Worm (Caenorhabditis elegans) whole organism, L4 larva: Measurements from ENCODE around the gene inf-1.

Source experiments
- F10B5.3 ChIP-seq: sonication (generic microtip); optimal IDR thresholded peaks from 2 replicates; lab custom pipeline; 2016; ENCODE audit warnings: mild to moderate bottlenecking, missing genetic modification characterization, missing compliant biosample characterization
- F37D6.2 ChIP-seq: sonication (generic microtip); optimal IDR thresholded peaks from 2 replicates; lab custom pipeline; 2016; ENCODE audit warnings: mild to moderate bottlenecking, missing genetic modification characterization, missing compliant biosample characterization
- T26A8.4 ChIP-seq: fragments of 200-800 bp; sonication (Bioruptor generic); IDR thresholded peaks from 2 replicates; pipeline ENCODE4 v1.3.6; 2022; ENCODE audit warnings: missing genetic modification characterization, missing compliant biosample characterization
- ZK546.5 ChIP-seq, 2 experiments: sonication (generic microtip); optimal IDR thresholded peaks; 2 replicates each; lab custom pipeline; 2017; ENCODE audit warnings: missing biosample characterization in 2 of 2, missing genetic modification characterization in 2 of 2
- aha-1 ChIP-seq: fragments of 150-350 bp; peaks from one replicate; lab custom pipeline; 2014; ENCODE audit warnings: missing biosample characterization, missing genetic modification characterization
- attf-4 ChIP-seq: sonication (generic microtip); optimal IDR thresholded peaks from 3 replicates; lab custom pipeline; 2017; ENCODE audit warnings: missing biosample characterization, missing genetic modification characterization
- ceh-20 ChIP-seq: fragments of 200-800 bp; sonication (Bioruptor generic); IDR thresholded peaks from 2 replicates; pipeline ENCODE4 v1.3.6; 2022; ENCODE audit warnings: missing genetic modification reagents, missing genetic modification characterization, missing compliant biosample characterization
- ceh-44 ChIP-seq: fragments of 200-800 bp; sonication (Bioruptor generic); IDR thresholded peaks from 2 replicates; pipeline ENCODE4 v1.3.6; 2022; ENCODE audit warnings: missing genetic modification reagents, missing genetic modification characterization, missing compliant biosample characterization
- ceh-82 ChIP-seq: sonication (generic microtip); optimal IDR thresholded peaks from 2 replicates; lab custom pipeline; 2017; ENCODE audit warnings: missing biosample characterization, missing genetic modification characterization
- ces-1 ChIP-seq: fragments of 150-350 bp; sonication (generic microtip); optimal IDR thresholded peaks from 4 replicates; lab custom pipeline; 2014; ENCODE audit warnings: missing biosample characterization, missing genetic modification reagents, missing genetic modification characterization
- cey-2 ChIP-seq: sonication (generic microtip); optimal IDR thresholded peaks from 3 replicates; lab custom pipeline; 2017; ENCODE audit warnings: missing genetic modification characterization, mild to moderate bottlenecking, missing compliant biosample characterization, antibody characterized with exemption, borderline replicate concordance; ENCODE audit not compliant: insufficient read depth
- ctbp-1 ChIP-seq: fragments of 200-800 bp; sonication (Bioruptor generic); IDR thresholded peaks from 2 replicates; pipeline ENCODE4 v1.3.6; 2022; ENCODE audit warnings: missing genetic modification reagents, missing genetic modification characterization, missing compliant biosample characterization
- daf-19 ChIP-seq: fragments of 200-800 bp; sonication (Bioruptor generic); conservative IDR thresholded peaks from 2 replicates; pipeline ENCODE4 v1.3.6; 2022; ENCODE audit warnings: missing genetic modification characterization, missing compliant biosample characterization
- daf-8 ChIP-seq: fragments of 200-800 bp; sonication (Bioruptor generic); IDR thresholded peaks from 2 replicates; pipeline ENCODE4 v1.3.6; 2022; ENCODE audit warnings: missing genetic modification characterization, missing compliant biosample characterization
- dve-1 ChIP-seq: sonication (generic microtip); optimal IDR thresholded peaks from 2 replicates; lab custom pipeline; 2017; ENCODE audit warnings: antibody characterized with exemption, mild to moderate bottlenecking, missing genetic modification characterization, missing compliant biosample characterization; ENCODE audit not compliant: insufficient read depth
- egl-27 ChIP-seq: sonication (generic microtip); optimal IDR thresholded peaks from 3 replicates; lab custom pipeline; 2017; ENCODE audit warnings: missing biosample characterization, missing genetic modification reagents, missing genetic modification characterization
- egl-43 ChIP-seq: fragments of 200-800 bp; sonication (Bioruptor generic); IDR thresholded peaks from 2 replicates; pipeline ENCODE4 v1.3.6; 2022; ENCODE audit warnings: missing genetic modification reagents, missing genetic modification characterization, missing compliant biosample characterization
- fkh-10 ChIP-seq: fragments of 150-350 bp; optimal IDR thresholded peaks from 2 replicates; lab custom pipeline; 2014; ENCODE audit warnings: missing biosample characterization, missing genetic modification reagents, missing genetic modification characterization
- hif-1 ChIP-seq, 2 experiments: sonication (generic microtip); optimal IDR thresholded peaks; 2 replicates each; lab custom pipeline; 2016 to 2017; ENCODE audit warnings: missing compliant biosample characterization in 2 of 2, missing genetic modification characterization in 2 of 2, missing genetic modification reagents in 2 of 2, missing genotype in 2 of 2, mild to moderate bottlenecking in 1 of 2
- hlh-11 ChIP-seq: fragments of 200-800 bp; sonication (Bioruptor generic); optimal IDR thresholded peaks from 2 replicates; lab custom pipeline; 2018; ENCODE audit warnings: mild to moderate bottlenecking, missing genetic modification characterization, missing compliant biosample characterization
- lin-13 ChIP-seq: fragments of 150-350 bp; optimal IDR thresholded peaks from 2 replicates; lab custom pipeline; 2014; ENCODE audit warnings: missing biosample characterization, missing genetic modification reagents, missing genetic modification characterization
- lin-38 ChIP-seq: fragments of 200-800 bp; sonication (Bioruptor generic); IDR thresholded peaks from 2 replicates; pipeline ENCODE4 v1.3.6; 2022; ENCODE audit warnings: missing genetic modification reagents, missing genetic modification characterization, missing compliant biosample characterization
- lin-39 ChIP-seq: fragments of 150-350 bp; optimal IDR thresholded peaks from 2 replicates; lab custom pipeline; 2014; ENCODE audit warnings: missing biosample characterization, missing genetic modification reagents, missing genetic modification characterization
- lsy-2 ChIP-seq, 2 experiments: fragments of 150-350 bp in 1 of 2; sonication (generic microtip) in 1 of 2; optimal IDR thresholded peaks; 2 replicates each; lab custom pipeline; 2014 to 2017; ENCODE audit warnings: missing biosample characterization in 2 of 2, missing genetic modification characterization in 2 of 2
- madf-5 ChIP-seq, 2 experiments: fragments of 200-800 bp; sonication (Bioruptor generic); IDR thresholded peaks; 2 replicates each; pipeline ENCODE4 v1.3.6; 2022; ENCODE audit warnings: missing compliant biosample characterization in 2 of 2, missing genetic modification characterization in 2 of 2
- mep-1 ChIP-seq: fragments of 150-350 bp; sonication (generic microtip); optimal IDR thresholded peaks from 3 replicates; lab custom pipeline; 2014; ENCODE audit warnings: missing biosample characterization, missing genetic modification characterization
- mxl-2 ChIP-seq: fragments of 200-800 bp; sonication (Bioruptor generic); conservative IDR thresholded peaks from 2 replicates; pipeline ENCODE4 v1.3.6; 2022; ENCODE audit warnings: missing genetic modification reagents, missing genetic modification characterization, missing compliant biosample characterization
- mxl-3 ChIP-seq: fragments of 200-800 bp; sonication (Bioruptor generic); optimal IDR thresholded peaks from 2 replicates; lab custom pipeline; 2018; ENCODE audit warnings: mild to moderate bottlenecking, missing genetic modification characterization, missing compliant biosample characterization
- nhr-10 ChIP-seq: fragments of 150-350 bp; optimal IDR thresholded peaks from 2 replicates; lab custom pipeline; 2014; ENCODE audit warnings: missing biosample characterization, missing genetic modification characterization
- nhr-102 ChIP-seq: sonication (generic microtip); optimal IDR thresholded peaks from 2 replicates; lab custom pipeline; 2016; ENCODE audit warnings: mild to moderate bottlenecking, missing genetic modification characterization, moderate library complexity, missing compliant biosample characterization
- nhr-237 ChIP-seq: sonication (generic microtip); optimal IDR thresholded peaks from 2 replicates; lab custom pipeline; 2017; ENCODE audit warnings: missing biosample characterization, missing genetic modification characterization
- nhr-25 ChIP-seq: sonication (generic microtip); optimal IDR thresholded peaks from 2 replicates; lab custom pipeline; 2017; ENCODE audit warnings: missing genetic modification characterization, mild to moderate bottlenecking, missing compliant biosample characterization, antibody characterized with exemption, moderate library complexity, borderline replicate concordance; ENCODE audit not compliant: insufficient read depth
- nhr-28 ChIP-seq: fragments of 150-350 bp; optimal IDR thresholded peaks from 2 replicates; lab custom pipeline; 2014; ENCODE audit warnings: missing biosample characterization, missing genetic modification characterization
- nhr-42 ChIP-seq: fragments of 200-800 bp; sonication (Bioruptor generic); IDR thresholded peaks from 2 replicates; pipeline ENCODE4 v1.3.6; 2022; ENCODE audit warnings: missing genetic modification characterization, missing compliant biosample characterization
- nhr-77 ChIP-seq: fragments of 150-350 bp; optimal IDR thresholded peaks from 2 replicates; lab custom pipeline; 2014; ENCODE audit warnings: missing biosample characterization, missing genetic modification characterization
- pha-4 ChIP-seq, 2 experiments: fragments of 150-350 bp in 1 of 2; fragments of 200-800 bp in 1 of 2; sonication (Bioruptor generic) in 1 of 2; IDR thresholded peaks in 1 of 2; optimal IDR thresholded peaks in 1 of 2; 2 replicates each; pipeline versions ENCODE4 v1.3.6 to Lab custom; 2014 to 2022; ENCODE audit warnings: missing genetic modification characterization in 2 of 2, missing genetic modification reagents in 2 of 2, missing biosample characterization in 1 of 2, missing compliant biosample characterization in 1 of 2
- php-3 ChIP-seq: fragments of 200-800 bp; sonication (Bioruptor generic); IDR thresholded peaks from 2 replicates; pipeline ENCODE4 v1.3.6; 2022; ENCODE audit warnings: missing genetic modification reagents, missing genetic modification characterization, missing compliant biosample characterization
- pqm-1 ChIP-seq: sonication (generic microtip); optimal IDR thresholded peaks from 2 replicates; lab custom pipeline; 2017; ENCODE audit warnings: missing biosample characterization, missing genetic modification characterization
- saeg-2 ChIP-seq: fragments of 200-800 bp; sonication (Bioruptor generic); IDR thresholded peaks from 2 replicates; pipeline ENCODE4 v1.3.6; 2022; ENCODE audit warnings: missing genetic modification reagents, missing genetic modification characterization, missing compliant biosample characterization
- sdz-12 ChIP-seq: fragments of 200-800 bp; sonication (Bioruptor generic); optimal IDR thresholded peaks from 2 replicates; lab custom pipeline; 2018; ENCODE audit warnings: mild to moderate bottlenecking, missing genetic modification characterization, missing compliant biosample characterization
- snpc-4 ChIP-seq: fragments of 150-350 bp; optimal IDR thresholded peaks from 2 replicates; lab custom pipeline; 2014; ENCODE audit warnings: missing biosample characterization, missing genetic modification characterization
- spr-1 ChIP-seq: sonication (generic microtip); optimal IDR thresholded peaks from 2 replicates; lab custom pipeline; 2016; ENCODE audit warnings: mild to moderate bottlenecking, missing genetic modification characterization, missing compliant biosample characterization
- spr-3 ChIP-seq: fragments of 200-800 bp; sonication (Bioruptor generic); optimal IDR thresholded peaks from 2 replicates; lab custom pipeline; 2018; ENCODE audit warnings: mild to moderate bottlenecking, missing genetic modification characterization, missing compliant biosample characterization
- vab-7 ChIP-seq: fragments of 200-800 bp; sonication (Bioruptor generic); IDR thresholded peaks from 2 replicates; pipeline ENCODE4 v1.3.6; 2022; ENCODE audit warnings: missing genetic modification reagents, missing genetic modification characterization, missing compliant biosample characterization
- zfp-2 ChIP-seq: sonication (generic microtip); optimal IDR thresholded peaks from 2 replicates; lab custom pipeline; 2016; ENCODE audit warnings: mild to moderate bottlenecking, missing genetic modification characterization, missing compliant biosample characterization
- zfp-3 ChIP-seq: fragments of 200-800 bp; sonication (Bioruptor generic); conservative IDR thresholded peaks from 2 replicates; pipeline ENCODE4 v1.3.6; 2022; ENCODE audit warnings: missing genetic modification reagents, missing genetic modification characterization, missing compliant biosample characterization
- zip-11 ChIP-seq: fragments of 200-800 bp; sonication (Bioruptor generic); IDR thresholded peaks from 2 replicates; pipeline ENCODE4 v1.3.6; 2022; ENCODE audit warnings: missing genetic modification characterization, missing compliant biosample characterization
- ztf-7 ChIP-seq: fragments of 150-350 bp; optimal IDR thresholded peaks from 2 replicates; lab custom pipeline; 2014; ENCODE audit warnings: missing biosample characterization, missing genetic modification characterization

Gene inf-1

DNA sequence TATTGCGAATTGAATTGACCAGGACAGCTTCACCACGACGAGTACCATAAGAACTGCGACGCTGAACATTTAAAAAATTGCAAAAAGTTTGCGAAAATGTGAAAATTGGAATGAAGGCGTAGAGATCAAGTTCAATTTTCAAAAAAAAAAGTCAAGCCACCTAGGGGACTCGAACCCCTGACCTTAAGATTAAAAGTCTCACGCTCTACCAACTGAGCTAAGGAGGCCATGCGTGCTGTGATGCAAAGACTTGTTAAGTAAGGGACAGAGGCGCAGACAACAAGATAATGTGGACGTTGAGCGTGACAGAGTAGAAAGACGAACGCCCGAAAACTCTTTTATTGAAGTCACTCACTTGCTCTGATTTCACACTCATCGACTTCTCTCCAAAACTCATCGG is 42.4 kb upstream of the inf-1 start (continued):
- TF ChIP-seq nhr-77 (tag; lab: Kevin White, UChicago) (no peak), ceh-44 (GFP tag; lab: Robert Waterston, UW) (peak; percentile 91), cey-2 (tag; lab: Kevin White, UChicago) (no peak), nhr-102 (tag; lab: Kevin White, UChicago) (no peak), hlh-11 (tag; lab: Kevin White, UChicago) (no peak), nhr-28 (tag; lab: Kevin White, UChicago) (peak; percentile 16), T26A8.4 (GFP tag; lab: Robert Waterston, UW) (peak; percentile 82), ctbp-1 (peak; percentile 85), ZK546.5 (tag; optimal IDR thresholded peaks at IDR 0.05; lab: Kevin White, UChicago) (no peak), sdz-12 (GFP tag; lab: Kevin White, UChicago) (no peak), spr-3 (no peak)

DNA sequence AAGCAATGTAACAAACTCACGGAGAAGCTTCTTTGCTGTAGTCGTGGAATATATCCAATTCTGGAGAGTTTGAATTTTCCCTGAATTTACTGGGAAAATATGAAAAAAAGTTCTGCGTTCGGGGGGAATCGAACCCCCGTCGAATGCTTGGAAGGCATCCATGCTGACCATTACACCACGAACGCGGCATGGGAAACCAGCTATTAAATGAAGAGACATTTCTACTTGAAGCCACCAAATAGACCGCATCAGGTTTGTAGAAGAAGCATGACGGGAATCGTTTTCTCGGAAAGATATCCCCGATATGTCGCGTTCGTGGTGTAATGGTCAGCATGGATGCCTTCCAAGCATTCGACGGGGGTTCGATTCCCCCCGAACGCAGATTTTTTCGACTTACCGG is 41.4 kb upstream of the inf-1 start:
- TF ChIP-seq nhr-28 (tag; lab: Kevin White, UChicago) (no peak), daf-19 (peak; percentile 76; the same call in 1 of the 2 replicates), nhr-25 (tag; lab: Kevin White, UChicago) (peak; percentile 56), saeg-2 (GFP tag; lab: Robert Waterston, UW) (0 out of 2 replicates have a peak, but pooled peaks have one; percentile 36), php-3 (GFP tag; lab: Robert Waterston, UW) (no peak), ZK546.5 (tag; optimal IDR thresholded peaks at IDR 0.05; lab: Kevin White, UChicago) (no peak), F10B5.3 (tag; lab: Kevin White, UChicago) (peak; percentile 16), pha-4 (GFP tag; IDR thresholded peaks at IDR 0.05; lab: Robert Waterston, UW) (peak; percentile 66; the same call in 1 of the 2 replicates), pha-4 (tag; optimal IDR thresholded peaks at IDR 0.05; lab: Kevin White, UChicago) (no peak), ces-1 (GFP tag; lab: Kevin White, UChicago) (no peak), ceh-20 (peak; percentile 33; the same call in 1 of the 2 replicates), ceh-82 (tag; lab: Kevin White, UChicago) (no peak), mxl-3 (GFP tag; lab: Kevin White, UChicago) (peak; percentile 63), daf-8 (GFP tag; lab: Robert Waterston, UW) (no peak), dve-1 (peak; percentile 43), lsy-2 (tag; optimal IDR thresholded peaks at IDR 0.05; lab: Kevin White, UChicago) (peak in 1 of 2 experiments; percentile 48), ztf-7 (tag; lab: Kevin White, UChicago) (no peak), attf-4 (tag; lab: Kevin White, UChicago) (no peak), F37D6.2 (tag; lab: Kevin White, UChicago) (peak; percentile 18), aha-1 (no peak), ctbp-1 (peak; percentile 73; the same call in 1 of the 2 replicates), mep-1 (tag; lab: Kevin White, UChicago) (peak; percentile 46), pqm-1 (tag; lab: Kevin White, UChicago) (no peak), egl-43 (peak; percentile 84), vab-7 (GFP tag; lab: Robert Waterston, UW) (peak; percentile 71), mxl-2 (GFP tag; lab: Robert Waterston, UW) (0 out of 2 replicates have a peak, but pooled peaks have one; percentile 55), zfp-3 (GFP tag; lab: Robert Waterston, UW) (0 out of 2 replicates have a peak, but pooled peaks have one; percentile 26), hlh-11 (tag; lab: Kevin White, UChicago) (peak; percentile 29), fkh-10 (no peak), nhr-10 (tag; lab: Kevin White, UChicago) (no peak), nhr-237 (no peak), spr-3 (peak; percentile 19), zfp-2 (tag; lab: Kevin White, UChicago) (peak; percentile 24), lin-38 (GFP tag; lab: Robert Waterston, UW) (peak; percentile 78), snpc-4 (no peak), zip-11 (GFP tag; lab: Robert Waterston, UW) (no peak), madf-5 (GFP tag; IDR thresholded peaks at IDR 0.05; lab: Robert Waterston, UW) (peak; percentile 28 to 86; a peak in 2 of 4 replicates), hif-1 (tag; optimal IDR thresholded peaks at IDR 0.05; lab: Kevin White, UChicago) (no peak), egl-27 (no peak), lin-39 (tag; lab: Kevin White, UChicago) (no peak), spr-1 (no peak), nhr-42 (no peak; the same call in 1 of the 2 replicates), lin-13 (GFP tag; lab: Kevin White, UChicago) (peak; percentile 46)
